Worm (Caenorhabditis elegans) whole organism, L2 larva: Measurements from ENCODE around the gene C35D10.7.

ENCODE experiments used
- ama-1 ChIP-seq: fragments of 150-350 bp; optimal IDR thresholded peaks from 2 replicates; lab custom pipeline; 2018; ENCODE audit warnings: inconsistent platforms
- nhr-10 ChIP-seq: sonication (generic microtip); optimal IDR thresholded peaks from 2 replicates; lab custom pipeline; 2017; ENCODE audit warnings: missing biosample characterization, missing genetic modification characterization
- snpc-4 ChIP-seq: fragments of 150-350 bp; optimal IDR thresholded peaks from 2 replicates; lab custom pipeline; 2014; ENCODE audit warnings: missing biosample characterization, missing genetic modification characterization
- zag-1 ChIP-seq: fragments of 150-350 bp; optimal IDR thresholded peaks from 2 replicates; lab custom pipeline; 2014; ENCODE audit warnings: missing biosample characterization, missing genetic modification characterization
- ztf-11 ChIP-seq: sonication (generic microtip); optimal IDR thresholded peaks from 2 replicates; lab custom pipeline; 2017; ENCODE audit warnings: missing biosample characterization, missing genetic modification characterization

DNA sequence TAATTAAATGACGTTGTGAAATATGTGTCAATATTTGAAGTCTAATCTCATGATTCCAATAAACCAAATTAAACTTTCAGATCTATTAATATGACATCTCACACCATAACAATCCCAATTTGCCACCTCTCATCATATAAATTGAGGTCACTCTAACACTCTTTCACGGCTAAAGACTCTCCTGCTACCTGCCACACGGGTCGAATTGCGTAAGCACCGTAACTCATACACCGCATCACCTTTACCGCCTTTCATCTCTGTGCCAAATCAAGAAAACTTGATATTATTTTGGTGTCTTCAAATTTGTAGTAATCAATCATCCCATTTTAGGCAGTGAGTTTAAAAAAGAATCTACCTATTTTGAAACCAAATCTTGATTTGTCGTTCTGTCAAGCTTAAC lies 49.6 kb upstream of the C35D10.7 start:
- no peak for TF ChIP-seq zag-1 (tag; lab: Kevin White, UChicago)
- TF ChIP-seq nhr-10 (tag; lab: Kevin White, UChicago): no peak
- TF ChIP-seq ama-1: no peak
- TF ChIP-seq ztf-11: no peak
- TF ChIP-seq snpc-4 (tag; lab: Kevin White, UChicago): no peak
